Fruit fly (Drosophila melanogaster) whole organism, embryonic: ENCODE results near the gene CG2854.
A peak's percentile ranks its signal among the peaks of the same experiment; 100 is the strongest.

Source experiments
- Antp ChIP-seq: fragments of 200-800 bp; sonication (Bioruptor generic); optimal IDR thresholded peaks from 3 replicates; lab custom pipeline; 2016; ENCODE audit warnings: missing biosample characterization, missing genetic modification characterization
- CG11085 ChIP-seq: fragments of 200-800 bp; sonication (Bioruptor generic); IDR thresholded peaks from 2 replicates; pipeline ENCODE4 v1.3.6; 2022; ENCODE audit warnings: missing biosample characterization, missing genetic modification characterization
- CG15073 ChIP-seq: fragments of 200-800 bp; sonication (Bioruptor generic); optimal IDR thresholded peaks from 2 replicates; lab custom pipeline; 2016; ENCODE audit warnings: missing biosample characterization, missing genetic modification characterization
- CG15696 ChIP-seq: fragments of 200-800 bp; sonication (Bioruptor generic); optimal IDR thresholded peaks from 2 replicates; lab custom pipeline; 2019; ENCODE audit warnings: missing biosample characterization, mild to moderate bottlenecking, missing genetic modification characterization, moderate library complexity
- CG30431 ChIP-seq: fragments of 200-800 bp; sonication (Bioruptor generic); optimal IDR thresholded peaks from 2 replicates; lab custom pipeline; 2017; ENCODE audit warnings: missing biosample characterization, missing genetic modification characterization
- CG43689 ChIP-seq: fragments of 200-800 bp; sonication (Bioruptor generic); IDR thresholded peaks from 2 replicates; pipeline ENCODE4 v1.3.6; 2022; ENCODE audit warnings: missing biosample characterization, missing genetic modification characterization
- CG7271 ChIP-seq: fragments of 200-800 bp; sonication (Bioruptor generic); optimal IDR thresholded peaks from 2 replicates; lab custom pipeline; 2018; ENCODE audit warnings: missing biosample characterization, mild to moderate bottlenecking, missing genetic modification characterization, moderate library complexity
- CoRest ChIP-seq: fragments of 200-800 bp; sonication (Bioruptor generic); optimal IDR thresholded peaks from 3 replicates; lab custom pipeline; 2018; ENCODE audit warnings: missing biosample characterization, mild to moderate bottlenecking, missing genetic modification characterization, moderate library complexity
- D19A ChIP-seq: fragments of 200-800 bp; optimal IDR thresholded peaks from 3 replicates; lab custom pipeline; 2019; ENCODE audit warnings: missing biosample characterization, mild to moderate bottlenecking, missing genetic modification characterization, moderate library complexity
- ap ChIP-seq: fragments of 200-800 bp; sonication (Bioruptor generic); IDR thresholded peaks from 2 replicates; pipeline ENCODE4 v1.3.6; 2022; ENCODE audit warnings: missing biosample characterization, missing genetic modification characterization
- ken ChIP-seq: fragments of 200-800 bp; sonication (Bioruptor generic); IDR thresholded peaks from 3 replicates; pipeline ENCODE4 v1.3.6; 2022; ENCODE audit warnings: missing biosample characterization, missing genetic modification characterization
- twi ChIP-seq: fragments of 200-800 bp; optimal IDR thresholded peaks from 2 replicates; lab custom pipeline; 2019; ENCODE audit warnings: missing biosample characterization, mild to moderate bottlenecking, missing genetic modification characterization, moderate library complexity

DNA sequence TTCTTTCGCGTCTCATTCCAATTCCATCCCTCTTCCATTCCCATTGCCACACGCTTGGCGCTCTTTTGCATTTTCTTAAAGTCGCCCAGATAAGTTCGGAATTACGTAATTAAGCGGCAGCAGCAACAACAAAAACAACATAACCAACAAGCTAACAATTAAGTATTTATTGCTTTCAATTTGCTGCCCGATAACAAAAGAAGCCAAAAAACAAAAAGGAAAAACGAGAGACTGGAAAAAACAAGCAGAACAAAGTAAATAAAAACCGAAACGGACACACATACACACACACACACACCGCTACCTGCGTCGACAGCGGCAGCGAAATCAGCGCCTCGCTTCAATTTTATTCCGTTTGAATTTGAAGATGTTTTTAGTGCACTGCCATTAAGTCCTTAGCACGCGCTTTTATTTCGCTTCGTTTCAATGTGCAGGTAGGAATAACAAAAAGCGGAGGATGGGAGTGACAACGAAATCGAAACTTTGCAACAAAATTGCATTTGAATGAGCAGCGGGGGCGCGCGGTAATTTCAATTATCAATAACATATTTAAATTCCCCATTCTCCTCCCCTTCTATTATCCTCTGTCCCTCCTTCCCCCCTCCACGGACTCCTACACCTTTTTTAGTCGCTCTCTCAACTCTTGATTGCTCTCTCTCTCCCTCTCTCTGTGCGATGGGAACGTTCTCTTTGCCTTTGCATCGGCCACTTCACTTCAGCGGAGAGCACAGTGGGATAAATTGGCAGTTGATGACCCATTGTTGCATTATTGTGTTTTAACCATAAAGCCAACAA is 31.3 kb upstream of the CG2854 start, which contains the start of gene Raf:
- TF ChIP-seq ap (GFP tag; lab: Robert Waterston, UW) (no peak), CG15696 (no peak), Antp (GFP tag; lab: Kevin White, UChicago) (no peak), CG11085 (GFP tag; lab: Robert Waterston, UW) (no peak), ken (GFP tag; lab: Robert Waterston, UW) (no peak), twi (tag; lab: Kevin White, UChicago) (no peak), CG43689 (GFP tag; lab: Robert Waterston, UW) (no peak), CG15073 (GFP tag; lab: Kevin White, UChicago) (peak; percentile 63), CoRest (tag; lab: Kevin White, UChicago) (no peak), D19A (tag; lab: Kevin White, UChicago) (no peak), CG7271 (tag; lab: Kevin White, UChicago) (no peak), CG30431 (GFP tag; lab: Kevin White, UChicago) (no peak)
